In the genomic region with DNA sequence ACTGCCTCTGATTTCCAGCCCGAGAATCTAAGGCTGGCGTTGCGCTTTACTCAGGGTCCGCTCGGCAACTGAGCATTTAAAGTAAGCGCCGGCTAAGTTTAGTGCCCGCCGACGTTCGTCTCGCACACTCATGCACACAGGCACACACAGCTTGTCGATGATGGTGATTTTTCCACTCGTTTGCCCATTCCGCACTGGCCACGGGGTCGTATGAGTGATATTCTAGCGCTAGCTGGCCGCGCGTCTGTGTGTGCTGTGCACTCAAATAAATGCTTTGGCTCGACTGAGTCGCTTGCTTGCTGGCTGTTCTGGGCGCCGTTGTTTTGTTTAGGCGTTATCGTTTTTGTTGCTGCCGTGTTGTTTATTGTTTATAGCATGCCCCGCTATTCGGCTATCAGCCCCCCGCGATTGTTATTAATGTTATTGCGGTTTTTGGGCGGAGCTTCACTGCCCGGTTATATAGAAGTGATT, we compare ENCODE assay signal across 1 fruit fly cellular context.
TF ChIP-seq lines count a peak whose summit lies in the region.

A gene (minus strand): TSS at position 72 of the 471 bp plus-strand sequence.

TF ChIP-seq in whole organism, embryonic, 481 proteins besides CTCF, POLR2A, EP300 and RAD21 (continued from another document and continues in another):
- TF ChIP-seq CG18476 (GFP tag; optimal IDR thresholded peaks at IDR 0.05; lab: Kevin White, UChicago): no peak
- no peak for TF ChIP-seq caup (GFP tag; optimal IDR thresholded peaks at IDR 0.05; lab: Kevin White, UChicago; ENCODE audit: severe bottlenecking)
- no peak for TF ChIP-seq CG5245 (GFP tag; optimal IDR thresholded peaks at IDR 0.05; lab: Kevin White, UChicago)
- no peak for TF ChIP-seq CG7786 (GFP tag; optimal IDR thresholded peaks at IDR 0.05; lab: Kevin White, UChicago)
- TF ChIP-seq ftz-f1 (GFP tag; optimal IDR thresholded peaks at IDR 0.05; lab: Kevin White, UChicago): peak; percentile 13
- TF ChIP-seq BtbVII (GFP tag; optimal IDR thresholded peaks at IDR 0.05; lab: Kevin White, UChicago): no peak
- no peak for TF ChIP-seq nerfin-1 (tag; optimal IDR thresholded peaks at IDR 0.05; lab: Kevin White, UChicago)
- no peak for TF ChIP-seq CG16813 (GFP tag; IDR thresholded peaks at IDR 0.05; lab: Robert Waterston, UW; ENCODE audit: partially characterized antibody)
- TF ChIP-seq HLH54F (GFP tag; optimal IDR thresholded peaks at IDR 0.05; lab: Kevin White, UChicago): no peak
- TF ChIP-seq CG14965 (GFP tag; optimal IDR thresholded peaks at IDR 0.05; lab: Kevin White, UChicago; ENCODE audit: borderline replicate concordance): no peak
- no peak for TF ChIP-seq lbe (GFP tag; optimal IDR thresholded peaks at IDR 0.05; lab: Kevin White, UChicago)
- no peak for TF ChIP-seq CG3726 (GFP tag; IDR thresholded peaks at IDR 0.05; lab: Robert Waterston, UW)
- TF ChIP-seq gcm (GFP tag; optimal IDR thresholded peaks at IDR 0.05; lab: Kevin White, UChicago): no peak
- no peak for TF ChIP-seq Sin3A (optimal IDR thresholded peaks at IDR 0.05; lab: Kevin White, UChicago)
- TF ChIP-seq CG10366 (GFP tag; IDR thresholded peaks at IDR 0.05; lab: Robert Waterston, UW): no peak
- no peak for TF ChIP-seq peb (GFP tag; IDR thresholded peaks at IDR 0.05; lab: Robert Waterston, UW)
- TF ChIP-seq YL-1 (GFP tag; optimal IDR thresholded peaks at IDR 0.05; lab: Kevin White, UChicago): no peak
- TF ChIP-seq NFAT (GFP tag; IDR thresholded peaks at IDR 0.05; lab: Robert Waterston, UW): no peak
- TF ChIP-seq fd102C (GFP tag; optimal IDR thresholded peaks at IDR 0.05; lab: Kevin White, UChicago): no peak
- no peak for TF ChIP-seq CG4617 (GFP tag; optimal IDR thresholded peaks at IDR 0.05; lab: Kevin White, UChicago; ENCODE audit: borderline replicate concordance)
- peak; percentile 89 for TF ChIP-seq exex (tag; optimal IDR thresholded peaks at IDR 0.05; lab: Kevin White, UChicago)
- TF ChIP-seq Poxn (GFP tag; IDR thresholded peaks at IDR 0.05; lab: Robert Waterston, UW): no peak
- TF ChIP-seq corto (GFP tag; optimal IDR thresholded peaks at IDR 0.05; lab: Kevin White, UChicago): no peak
- no peak for TF ChIP-seq Tbp (GFP tag; optimal IDR thresholded peaks at IDR 0.05; lab: Kevin White, UChicago)
- TF ChIP-seq Jarid2 (GFP tag; optimal IDR thresholded peaks at IDR 0.05; lab: Kevin White, UChicago): peak; percentile 54
- TF ChIP-seq CG9215 (GFP tag; IDR thresholded peaks at IDR 0.05; lab: Robert Waterston, UW): no peak
- no peak for TF ChIP-seq CG17802 (tag; optimal IDR thresholded peaks at IDR 0.05; lab: Kevin White, UChicago)
- TF ChIP-seq CG11398 (GFP tag; optimal IDR thresholded peaks at IDR 0.05; lab: Kevin White, UChicago): no peak
- no peak for TF ChIP-seq bab2 (GFP tag; optimal IDR thresholded peaks at IDR 0.05; lab: Kevin White, UChicago)
- TF ChIP-seq CG12769 (tag; optimal IDR thresholded peaks at IDR 0.05; lab: Kevin White, UChicago): no peak
- peak; percentile 29 for TF ChIP-seq unpg (GFP tag; optimal IDR thresholded peaks at IDR 0.05; lab: Kevin White, UChicago)
- no peak for TF ChIP-seq psq (GFP tag; optimal IDR thresholded peaks at IDR 0.05; lab: Kevin White, UChicago)
- TF ChIP-seq CG5180 (GFP tag; optimal IDR thresholded peaks at IDR 0.05; lab: Kevin White, UChicago): no peak
- TF ChIP-seq lov (optimal IDR thresholded peaks at IDR 0.05; lab: Kevin White, UChicago): no peak
- no peak for TF ChIP-seq lov (GFP tag; IDR thresholded peaks at IDR 0.05; lab: Robert Waterston, UW)
- no peak for TF ChIP-seq Drgx (GFP tag; IDR thresholded peaks at IDR 0.05; lab: Robert Waterston, UW)
- no peak for TF ChIP-seq CG14667 (GFP tag; IDR thresholded peaks at IDR 0.05; lab: Robert Waterston, UW)
- TF ChIP-seq jumu (GFP tag; optimal IDR thresholded peaks at IDR 0.05; lab: Kevin White, UChicago): no peak
- no peak for TF ChIP-seq Neu2 (GFP tag; optimal IDR thresholded peaks at IDR 0.05; lab: Kevin White, UChicago; ENCODE audit: borderline replicate concordance)
- peak; percentile 23 for TF ChIP-seq CG13296 (GFP tag; optimal IDR thresholded peaks at IDR 0.05; lab: Kevin White, UChicago)
- no peak for TF ChIP-seq kah (GFP tag; optimal IDR thresholded peaks at IDR 0.05; lab: Kevin White, UChicago)
- peak; percentile 84 for TF ChIP-seq CG34376 (GFP tag; optimal IDR thresholded peaks at IDR 0.05; lab: Kevin White, UChicago)
- no peak for TF ChIP-seq CG8359 (GFP tag; optimal IDR thresholded peaks at IDR 0.05; lab: Kevin White, UChicago; ENCODE audit: borderline replicate concordance)
- TF ChIP-seq CG2875 (GFP tag; optimal IDR thresholded peaks at IDR 0.05; lab: Kevin White, UChicago): no peak
- TF ChIP-seq knrl (GFP tag; IDR thresholded peaks at IDR 0.05; lab: Robert Waterston, UW; ENCODE audit: partially characterized antibody): no peak
- peak; percentile 97 for TF ChIP-seq z (GFP tag; IDR thresholded peaks at IDR 0.05; lab: Robert Waterston, UW)
- TF ChIP-seq HLHmδ (GFP tag; optimal IDR thresholded peaks at IDR 0.05; lab: Kevin White, UChicago): no peak
- no peak for TF ChIP-seq B-H1 (GFP tag; IDR thresholded peaks at IDR 0.05; lab: Robert Waterston, UW)
- TF ChIP-seq inv (GFP tag; IDR thresholded peaks at IDR 0.05; lab: Robert Waterston, UW; ENCODE audit: partially characterized antibody): peak; percentile 32; the same call in 1 of the 2 replicates
- peak; percentile 32 for TF ChIP-seq CG18599 (GFP tag; optimal IDR thresholded peaks at IDR 0.05; lab: Kevin White, UChicago)
- no peak for TF ChIP-seq gsb-n (tag; optimal IDR thresholded peaks at IDR 0.05; lab: Kevin White, UChicago)
- no peak for TF ChIP-seq HLH4C (GFP tag; IDR thresholded peaks at IDR 0.05; lab: Robert Waterston, UW; ENCODE audit: partially characterized antibody)
- TF ChIP-seq CG10654 (GFP tag; optimal IDR thresholded peaks at IDR 0.05; lab: Kevin White, UChicago): no peak
- no peak for TF ChIP-seq D19A (tag; optimal IDR thresholded peaks at IDR 0.05; lab: Kevin White, UChicago)
- no peak for TF ChIP-seq hkb (optimal IDR thresholded peaks at IDR 0.05; lab: Kevin White, UChicago)
- TF ChIP-seq hkb (GFP tag; IDR thresholded peaks at IDR 0.05; lab: Robert Waterston, UW): no peak
- no peak for TF ChIP-seq h (optimal IDR thresholded peaks at IDR 0.05; lab: Kevin White, UChicago)
- no peak for TF ChIP-seq CG17361 (GFP tag; IDR thresholded peaks at IDR 0.05; lab: Robert Waterston, UW)
- TF ChIP-seq Dbx (GFP tag; IDR thresholded peaks at IDR 0.05; lab: Robert Waterston, UW): 0 out of 3 replicates have a peak, but pooled peaks have one; percentile 30
- TF ChIP-seq fd96Cb (tag; optimal IDR thresholded peaks at IDR 0.05; lab: Kevin White, UChicago): no peak
- TF ChIP-seq CG7372 (GFP tag; IDR thresholded peaks at IDR 0.05; lab: Robert Waterston, UW): peak; percentile 70
- TF ChIP-seq org-1 (GFP tag; optimal IDR thresholded peaks at IDR 0.05; lab: Kevin White, UChicago): no peak
- no peak for TF ChIP-seq en (GFP tag; optimal IDR thresholded peaks at IDR 0.05; lab: Kevin White, UChicago)
- TF ChIP-seq oc (tag; optimal IDR thresholded peaks at IDR 0.05; lab: Kevin White, UChicago): no peak
- no peak for TF ChIP-seq Ravus (GFP tag; IDR thresholded peaks at IDR 0.05; lab: Robert Waterston, UW)
- no peak for TF ChIP-seq Elba2 (GFP tag; optimal IDR thresholded peaks at IDR 0.05; lab: Kevin White, UChicago)
- TF ChIP-seq CG12942 (GFP tag; optimal IDR thresholded peaks at IDR 0.05; lab: Kevin White, UChicago): no peak
- no peak for TF ChIP-seq CG11093 (GFP tag; IDR thresholded peaks at IDR 0.05; lab: Robert Waterston, UW)
- TF ChIP-seq CG3995 (GFP tag; optimal IDR thresholded peaks at IDR 0.05; lab: Kevin White, UChicago): peak; percentile 3
- no peak for TF ChIP-seq tin (GFP tag; optimal IDR thresholded peaks at IDR 0.05; lab: Kevin White, UChicago)
- no peak for TF ChIP-seq MESR4 (GFP tag; optimal IDR thresholded peaks at IDR 0.05; lab: Kevin White, UChicago)
- TF ChIP-seq hth (optimal IDR thresholded peaks at IDR 0.05; lab: Kevin White, UChicago): no peak
- TF ChIP-seq Hr78 (GFP tag; optimal IDR thresholded peaks at IDR 0.05; lab: Kevin White, UChicago): no peak
- TF ChIP-seq pnt (GFP tag; optimal IDR thresholded peaks at IDR 0.05; lab: Kevin White, UChicago): no peak
- no peak for TF ChIP-seq Abd-B (GFP tag; optimal IDR thresholded peaks at IDR 0.05; lab: Kevin White, UChicago)
- no peak for TF ChIP-seq CG15601 (tag; optimal IDR thresholded peaks at IDR 0.05; lab: Kevin White, UChicago)
- no peak for TF ChIP-seq wor (GFP tag; IDR thresholded peaks at IDR 0.05; lab: Robert Waterston, UW)
- no peak for TF ChIP-seq Mad (GFP tag; optimal IDR thresholded peaks at IDR 0.05; lab: Kevin White, UChicago)
- TF ChIP-seq btn (GFP tag; optimal IDR thresholded peaks at IDR 0.05; lab: Kevin White, UChicago): no peak
- no peak for TF ChIP-seq hbn (GFP tag; IDR thresholded peaks at IDR 0.05; lab: Robert Waterston, UW; ENCODE audit: partially characterized antibody)
- peak; percentile 61 for TF ChIP-seq cg (GFP tag; optimal IDR thresholded peaks at IDR 0.05; lab: Kevin White, UChicago)
- no peak for TF ChIP-seq bowl (GFP tag; IDR thresholded peaks at IDR 0.05; lab: Robert Waterston, UW)
- TF ChIP-seq CG13123 (GFP tag; optimal IDR thresholded peaks at IDR 0.05; lab: Kevin White, UChicago): no peak
- TF ChIP-seq sqz (GFP tag; optimal IDR thresholded peaks at IDR 0.05; lab: Kevin White, UChicago): no peak
- no peak for TF ChIP-seq CG8290 (GFP tag; optimal IDR thresholded peaks at IDR 0.05; lab: Kevin White, UChicago)
- no peak for TF ChIP-seq CG8290 (tag; optimal IDR thresholded peaks at IDR 0.05; lab: Kevin White, UChicago)
- TF ChIP-seq wdn (GFP tag; IDR thresholded peaks at IDR 0.05; lab: Robert Waterston, UW): no peak
- TF ChIP-seq luna (GFP tag; optimal IDR thresholded peaks at IDR 0.05; lab: Kevin White, UChicago): no peak
- TF ChIP-seq pho (GFP tag; optimal IDR thresholded peaks at IDR 0.05; lab: Kevin White, UChicago): no peak
- TF ChIP-seq CG9437 (GFP tag; optimal IDR thresholded peaks at IDR 0.05; lab: Kevin White, UChicago): no peak
- TF ChIP-seq CG11696 (GFP tag; IDR thresholded peaks at IDR 0.05; lab: Robert Waterston, UW): no peak
- no peak for TF ChIP-seq CG11695 (GFP tag; IDR thresholded peaks at IDR 0.05; lab: Robert Waterston, UW)
- no peak for TF ChIP-seq CG4707 (GFP tag; optimal IDR thresholded peaks at IDR 0.05; lab: Kevin White, UChicago)
- TF ChIP-seq so (GFP tag; IDR thresholded peaks at IDR 0.05; lab: Robert Waterston, UW): no peak
- no peak for TF ChIP-seq sisA (GFP tag; IDR thresholded peaks at IDR 0.05; lab: Robert Waterston, UW)
- no peak for TF ChIP-seq chn (GFP tag; optimal IDR thresholded peaks at IDR 0.05; lab: Kevin White, UChicago)
- TF ChIP-seq Gug (GFP tag; IDR thresholded peaks at IDR 0.05; lab: Robert Waterston, UW): no peak
- TF ChIP-seq CG8089 (GFP tag; optimal IDR thresholded peaks at IDR 0.05; lab: Kevin White, UChicago): no peak
- no peak for TF ChIP-seq CG3838 (GFP tag; optimal IDR thresholded peaks at IDR 0.05; lab: Kevin White, UChicago)
- no peak for TF ChIP-seq ranshi (GFP tag; IDR thresholded peaks at IDR 0.05; lab: Robert Waterston, UW)
- no peak for TF ChIP-seq ind (GFP tag; optimal IDR thresholded peaks at IDR 0.05; lab: Kevin White, UChicago)
- peak in 1 of 2 experiments; percentile 9 for TF ChIP-seq Pdp1 (GFP tag; optimal IDR thresholded peaks at IDR 0.05; lab: Kevin White, UChicago)
- TF ChIP-seq kni (GFP tag; optimal IDR thresholded peaks at IDR 0.05; lab: Kevin White, UChicago): no peak
- TF ChIP-seq CHES-1-like (GFP tag; optimal IDR thresholded peaks at IDR 0.05; lab: Kevin White, UChicago): no peak
- no peak for TF ChIP-seq hb (GFP tag; IDR thresholded peaks at IDR 0.05; lab: Robert Waterston, UW; ENCODE audit: partially characterized antibody)
- TF ChIP-seq CG9817 (tag; optimal IDR thresholded peaks at IDR 0.05; lab: Kevin White, UChicago): no peak
- no peak for TF ChIP-seq CG8924 (tag; optimal IDR thresholded peaks at IDR 0.05; lab: Kevin White, UChicago)
- no peak for TF ChIP-seq slou (GFP tag; optimal IDR thresholded peaks at IDR 0.05; lab: Kevin White, UChicago)
- no peak for TF ChIP-seq Six4 (GFP tag; optimal IDR thresholded peaks at IDR 0.05; lab: Kevin White, UChicago)
- TF ChIP-seq Doc2 (GFP tag; IDR thresholded peaks at IDR 0.05; lab: Robert Waterston, UW): no peak
- no peak for TF ChIP-seq CG12155 (GFP tag; optimal IDR thresholded peaks at IDR 0.05; lab: Kevin White, UChicago)
- TF ChIP-seq al (GFP tag; IDR thresholded peaks at IDR 0.05; lab: Robert Waterston, UW): no peak
- TF ChIP-seq sna (GFP tag; IDR thresholded peaks at IDR 0.05; lab: Robert Waterston, UW; ENCODE audit: partially characterized antibody): 0 out of 2 replicates have a peak, but pooled peaks have one; percentile 22
- no peak for TF ChIP-seq NC2β (GFP tag; optimal IDR thresholded peaks at IDR 0.05; lab: Kevin White, UChicago)
- TF ChIP-seq Hand (GFP tag; optimal IDR thresholded peaks at IDR 0.05; lab: Kevin White, UChicago): no peak
- no peak for TF ChIP-seq CG18764 (GFP tag; optimal IDR thresholded peaks at IDR 0.05; lab: Kevin White, UChicago)
- no peak for TF ChIP-seq ATbp (GFP tag; optimal IDR thresholded peaks at IDR 0.05; lab: Kevin White, UChicago)
- TF ChIP-seq CG15479 (GFP tag; optimal IDR thresholded peaks at IDR 0.05; lab: Kevin White, UChicago): no peak
- no peak for TF ChIP-seq CG1832 (GFP tag; optimal IDR thresholded peaks at IDR 0.05; lab: Kevin White, UChicago)
- TF ChIP-seq p53 (GFP tag; optimal IDR thresholded peaks at IDR 0.05; lab: Kevin White, UChicago): no peak
- TF ChIP-seq grau (tag; optimal IDR thresholded peaks at IDR 0.05; lab: Kevin White, UChicago): peak; percentile 22
- TF ChIP-seq Dfd (GFP tag; optimal IDR thresholded peaks at IDR 0.05; lab: Kevin White, UChicago): no peak
- no peak for TF ChIP-seq tx (GFP tag; optimal IDR thresholded peaks at IDR 0.05; lab: Kevin White, UChicago)
- TF ChIP-seq wek (GFP tag; optimal IDR thresholded peaks at IDR 0.05; lab: Kevin White, UChicago): no peak
- no peak for TF ChIP-seq CG7928 (GFP tag; optimal IDR thresholded peaks at IDR 0.05; lab: Kevin White, UChicago)
- TF ChIP-seq CG30403 (GFP tag; optimal IDR thresholded peaks at IDR 0.05; lab: Kevin White, UChicago): no peak
- TF ChIP-seq tll (GFP tag; optimal IDR thresholded peaks at IDR 0.05; lab: Kevin White, UChicago): no peak
- TF ChIP-seq CG17186 (GFP tag; optimal IDR thresholded peaks at IDR 0.05; lab: Kevin White, UChicago): no peak
- no peak for TF ChIP-seq dm (GFP tag; optimal IDR thresholded peaks at IDR 0.05; lab: Kevin White, UChicago)
- no peak for TF ChIP-seq H2.0 (GFP tag; IDR thresholded peaks at IDR 0.05; lab: Robert Waterston, UW)
- no peak for TF ChIP-seq CG1529 (GFP tag; optimal IDR thresholded peaks at IDR 0.05; lab: Kevin White, UChicago)
- TF ChIP-seq gt (GFP tag; IDR thresholded peaks at IDR 0.05; lab: Robert Waterston, UW): no peak
